Fruit fly (Drosophila melanogaster) whole organism, embryonic: ENCODE data around the gene CG43845.

Source experiments
- B-H1 ChIP-seq: fragments of 200-800 bp; sonication (Bioruptor generic); IDR thresholded peaks from 3 replicates; pipeline ENCODE4 v1.3.6; 2022; ENCODE audit warnings: missing biosample characterization, missing genetic modification characterization
- CG18262 ChIP-seq: fragments of 200-800 bp; optimal IDR thresholded peaks from 3 replicates; lab custom pipeline; 2019; ENCODE audit warnings: missing biosample characterization, mild to moderate bottlenecking, missing genetic modification characterization, moderate library complexity
- CG18599 ChIP-seq: fragments of 200-800 bp; sonication (Bioruptor generic); optimal IDR thresholded peaks from 3 replicates; lab custom pipeline; 2017; ENCODE audit warnings: missing biosample characterization, missing genetic modification characterization, mild to moderate bottlenecking, moderate library complexity, missing genetic modification reagents
- CG2129 ChIP-seq: fragments of 200-800 bp; sonication (Bioruptor generic); IDR thresholded peaks from 2 replicates; pipeline ENCODE4 v1.3.6; 2022; ENCODE audit warnings: missing biosample characterization, missing genetic modification characterization; ENCODE audit not compliant: partially characterized antibody
- CG2199 ChIP-seq: fragments of 200-800 bp; sonication (Bioruptor generic); IDR thresholded peaks from 3 replicates; pipeline ENCODE4 v1.3.6; 2022; ENCODE audit warnings: missing biosample characterization, missing genetic modification characterization
- CG31388 ChIP-seq: fragments of 200-800 bp; sonication (Bioruptor generic); optimal IDR thresholded peaks from 2 replicates; lab custom pipeline; 2016; ENCODE audit warnings: missing biosample characterization, missing genetic modification characterization
- CG34376 ChIP-seq: fragments of 200-800 bp; sonication (Bioruptor generic); optimal IDR thresholded peaks from 2 replicates; lab custom pipeline; 2018; ENCODE audit warnings: missing biosample characterization, mild to moderate bottlenecking, missing genetic modification characterization
- CG4707 ChIP-seq: fragments of 200-800 bp; sonication (Bioruptor generic); optimal IDR thresholded peaks from 2 replicates; lab custom pipeline; 2018; ENCODE audit warnings: missing biosample characterization, mild to moderate bottlenecking, missing genetic modification characterization, moderate library complexity
- CG5180 ChIP-seq: fragments of 200-800 bp; sonication (Bioruptor generic); optimal IDR thresholded peaks from 3 replicates; lab custom pipeline; 2017; ENCODE audit warnings: missing biosample characterization, missing genetic modification characterization, mild to moderate bottlenecking, moderate library complexity, missing genetic modification reagents
- CG6813 ChIP-seq: fragments of 200-800 bp; sonication (Bioruptor generic); optimal IDR thresholded peaks from 2 replicates; lab custom pipeline; 2017; ENCODE audit warnings: missing biosample characterization, missing genetic modification characterization, mild to moderate bottlenecking, moderate library complexity, missing genetic modification reagents
- CG7271 ChIP-seq: fragments of 200-800 bp; sonication (Bioruptor generic); optimal IDR thresholded peaks from 2 replicates; lab custom pipeline; 2018; ENCODE audit warnings: missing biosample characterization, mild to moderate bottlenecking, missing genetic modification characterization, moderate library complexity
- HLH3B ChIP-seq: fragments of 200-800 bp; sonication (Bioruptor generic); IDR thresholded peaks from 2 replicates; pipeline ENCODE4 v1.3.6; 2022; ENCODE audit warnings: missing biosample characterization, missing genetic modification characterization
- HmgD ChIP-seq: fragments of 200-800 bp; sonication (Bioruptor generic); optimal IDR thresholded peaks from 3 replicates; lab custom pipeline; 2016; ENCODE audit warnings: missing biosample characterization, missing genetic modification characterization
- Hr51 ChIP-seq, 2 experiments: fragments of 200-800 bp; sonication (Bioruptor generic); optimal IDR thresholded peaks; 2 replicates in 1 of 2; 3 replicates in 1 of 2; lab custom pipeline; 2016 to 2018; ENCODE audit warnings: missing biosample characterization in 2 of 2, missing genetic modification characterization in 2 of 2, mild to moderate bottlenecking in 1 of 2, moderate library complexity in 1 of 2
- Jarid2 ChIP-seq: fragments of 200-800 bp; sonication (Bioruptor generic); optimal IDR thresholded peaks from 3 replicates; lab custom pipeline; 2017; ENCODE audit warnings: mild to moderate bottlenecking, missing biosample characterization, missing genetic modification reagents, missing genetic modification characterization
- Lim3 ChIP-seq: fragments of 200-800 bp; sonication (Bioruptor generic); IDR thresholded peaks from 2 replicates; pipeline ENCODE4 v1.3.6; 2022; ENCODE audit warnings: missing biosample characterization, missing genetic modification characterization
- Meics ChIP-seq: fragments of 200-800 bp; sonication (Bioruptor generic); optimal IDR thresholded peaks from 2 replicates; lab custom pipeline; 2017; ENCODE audit warnings: missing biosample characterization, mild to moderate bottlenecking, missing genetic modification characterization
- NFAT ChIP-seq: fragments of 200-800 bp; sonication (Bioruptor generic); IDR thresholded peaks from 2 replicates; pipeline ENCODE4 v1.3.6; 2022; ENCODE audit warnings: missing biosample characterization, missing genetic modification characterization
- Nf-YA ChIP-seq: fragments of 200-800 bp; sonication (Bioruptor generic); IDR thresholded peaks from 2 replicates; pipeline ENCODE4 v1.3.6; 2022; ENCODE audit warnings: missing biosample characterization, missing genetic modification characterization
- Nf-YB ChIP-seq: fragments of 200-800 bp; sonication (Bioruptor generic); optimal IDR thresholded peaks from 3 replicates; lab custom pipeline; 2019; ENCODE audit warnings: missing biosample characterization, mild to moderate bottlenecking, missing genetic modification characterization, moderate library complexity
- Sry-β ChIP-seq: fragments of 200-800 bp; sonication (Bioruptor generic); optimal IDR thresholded peaks from 2 replicates; lab custom pipeline; 2018; ENCODE audit warnings: missing biosample characterization, mild to moderate bottlenecking, missing genetic modification characterization, moderate library complexity
- Trl ChIP-seq, 3 experiments: fragments of >200 bp in 2 of 3; fragments of 200-800 bp in 1 of 3; sonication (Bioruptor generic) in 1 of 3; optimal IDR thresholded peaks; 2 replicates in 1 of 3; 3 replicates in 2 of 3; lab custom pipeline; 2016 to 2017; ENCODE audit warnings: missing biosample characterization in 1 of 3, missing genetic modification characterization in 1 of 3
- ara ChIP-seq: fragments of 200-800 bp; sonication (Bioruptor generic); IDR thresholded peaks from 2 replicates; pipeline ENCODE4 v1.3.6; 2022; ENCODE audit warnings: missing biosample characterization, missing genetic modification characterization
- az2 ChIP-seq: fragments of 200-800 bp; sonication (Bioruptor generic); optimal IDR thresholded peaks from 3 replicates; lab custom pipeline; 2016; ENCODE audit warnings: missing biosample characterization, missing genetic modification characterization
- bab2 ChIP-seq: fragments of 200-800 bp; sonication (Bioruptor generic); optimal IDR thresholded peaks from 2 replicates; lab custom pipeline; 2016; ENCODE audit warnings: missing biosample characterization, missing genetic modification characterization
- bbx ChIP-seq: fragments of 200-800 bp; sonication (Bioruptor generic); IDR thresholded peaks from 2 replicates; pipeline ENCODE4 v1.3.6; 2022; ENCODE audit warnings: missing biosample characterization, missing genetic modification characterization; ENCODE audit not compliant: partially characterized antibody
- btn ChIP-seq: fragments of 200-800 bp; sonication (Bioruptor generic); optimal IDR thresholded peaks from 2 replicates; lab custom pipeline; 2016; ENCODE audit warnings: missing biosample characterization, missing genetic modification characterization
- cas ChIP-seq: fragments of 200-800 bp; sonication (Bioruptor generic); IDR thresholded peaks from 2 replicates; pipeline ENCODE4 v1.3.6; 2022; ENCODE audit warnings: missing biosample characterization, missing genetic modification characterization
- corto ChIP-seq: fragments of 200-800 bp; sonication (Bioruptor generic); optimal IDR thresholded peaks from 2 replicates; lab custom pipeline; 2016; ENCODE audit warnings: missing biosample characterization, mild to moderate bottlenecking, missing genetic modification characterization, moderate library complexity
- danr ChIP-seq: fragments of 200-800 bp; sonication (Bioruptor generic); IDR thresholded peaks from 2 replicates; pipeline ENCODE4 v1.3.6; 2022; ENCODE audit warnings: missing biosample characterization, missing genetic modification characterization
- dati ChIP-seq: fragments of 200-800 bp; sonication (Bioruptor generic); IDR thresholded peaks from 2 replicates; pipeline ENCODE4 v1.3.6; 2022; ENCODE audit warnings: missing biosample characterization, missing genetic modification characterization
- ewg ChIP-seq: fragments of 200-800 bp; sonication (Bioruptor generic); optimal IDR thresholded peaks from 3 replicates; lab custom pipeline; 2017; ENCODE audit warnings: mild to moderate bottlenecking, missing biosample characterization, missing genetic modification reagents, missing genetic modification characterization
- gcm ChIP-seq: fragments of 200-800 bp; sonication (Bioruptor generic); optimal IDR thresholded peaks from 2 replicates; lab custom pipeline; 2019; ENCODE audit warnings: missing biosample characterization, mild to moderate bottlenecking, missing genetic modification characterization, moderate library complexity
- grn ChIP-seq: fragments of 200-800 bp; sonication (Bioruptor generic); optimal IDR thresholded peaks from 3 replicates; lab custom pipeline; 2017; ENCODE audit warnings: missing biosample characterization, missing genetic modification characterization
- gsb-n ChIP-seq: fragments of 200-800 bp; sonication (Bioruptor generic); optimal IDR thresholded peaks from 3 replicates; lab custom pipeline; 2018; ENCODE audit warnings: missing biosample characterization, mild to moderate bottlenecking, missing genetic modification characterization
- ind ChIP-seq: fragments of 200-800 bp; sonication (Bioruptor generic); optimal IDR thresholded peaks from 3 replicates; lab custom pipeline; 2016; ENCODE audit warnings: missing biosample characterization, missing genetic modification characterization
- lilli ChIP-seq: fragments of 200-800 bp; sonication (Bioruptor generic); optimal IDR thresholded peaks from 3 replicates; lab custom pipeline; 2016; ENCODE audit warnings: missing biosample characterization, missing genetic modification characterization
- lov ChIP-seq, 2 experiments: fragments of 200-800 bp in 1 of 2; fragments of >200 bp in 1 of 2; sonication (Bioruptor generic) in 1 of 2; IDR thresholded peaks in 1 of 2; optimal IDR thresholded peaks in 1 of 2; 2 replicates in 1 of 2; 3 replicates in 1 of 2; pipeline versions ENCODE4 v1.3.6 to Lab custom; 2017 to 2022; ENCODE audit warnings: missing biosample characterization in 1 of 2, missing genetic modification characterization in 1 of 2
- mam ChIP-seq: fragments of 200-800 bp; sonication (Bioruptor generic); optimal IDR thresholded peaks from 3 replicates; lab custom pipeline; 2016; ENCODE audit warnings: missing biosample characterization, missing genetic modification characterization
- mirr ChIP-seq: fragments of 200-800 bp; sonication (Bioruptor generic); optimal IDR thresholded peaks from 3 replicates; lab custom pipeline; 2018; ENCODE audit warnings: missing biosample characterization, mild to moderate bottlenecking, missing genetic modification characterization
- pho ChIP-seq: fragments of 200-800 bp; sonication (Bioruptor generic); optimal IDR thresholded peaks from 2 replicates; lab custom pipeline; 2016; ENCODE audit warnings: missing biosample characterization, missing genetic modification characterization
- psq ChIP-seq: fragments of 200-800 bp; sonication (Bioruptor generic); optimal IDR thresholded peaks from 2 replicates; lab custom pipeline; 2017; ENCODE audit warnings: missing biosample characterization, missing genetic modification characterization
- row ChIP-seq: fragments of 200-800 bp; sonication (Bioruptor generic); IDR thresholded peaks from 3 replicates; pipeline ENCODE4 v1.3.6; 2022; ENCODE audit warnings: missing biosample characterization, missing genetic modification characterization
- sens-2 ChIP-seq: fragments of 200-800 bp; sonication (Bioruptor generic); IDR thresholded peaks from 2 replicates; pipeline ENCODE4 v1.3.6; 2022; ENCODE audit warnings: missing biosample characterization, missing genetic modification characterization
- shn ChIP-seq: fragments of 200-800 bp; sonication (Bioruptor generic); optimal IDR thresholded peaks from 3 replicates; lab custom pipeline; 2016; ENCODE audit warnings: missing biosample characterization, missing genetic modification characterization
- trem ChIP-seq: fragments of 200-800 bp; optimal IDR thresholded peaks from 3 replicates; lab custom pipeline; 2019; ENCODE audit warnings: missing biosample characterization, mild to moderate bottlenecking, missing genetic modification characterization, moderate library complexity
- tup ChIP-seq: fragments of 200-800 bp; sonication (Bioruptor generic); optimal IDR thresholded peaks from 2 replicates; lab custom pipeline; 2016; ENCODE audit warnings: missing biosample characterization, mild to moderate bottlenecking, missing genetic modification characterization, moderate library complexity
- unpg ChIP-seq: fragments of 200-800 bp; sonication (Bioruptor generic); optimal IDR thresholded peaks from 3 replicates; lab custom pipeline; 2018; ENCODE audit warnings: missing biosample characterization, mild to moderate bottlenecking, missing genetic modification characterization, moderate library complexity
- vfl ChIP-seq: fragments of 200-800 bp; sonication (Bioruptor generic); optimal IDR thresholded peaks from 2 replicates; lab custom pipeline; 2016; ENCODE audit warnings: missing biosample characterization, missing genetic modification characterization
- wor ChIP-seq: fragments of 200-800 bp; sonication (Bioruptor generic); IDR thresholded peaks from 2 replicates; pipeline ENCODE4 v1.3.6; 2022; ENCODE audit warnings: missing biosample characterization, missing genetic modification characterization

CG43845 gene

dm6 chr3R:5474551-5474950, 48.4 kb downstream of the CG43845 start, which contains the start of the genes CG45100, HDAC3 and Hcs (continued):
- no peak for TF ChIP-seq CG18262 (tag; lab: Kevin White, UChicago)
- no peak for TF ChIP-seq wor
- peak; percentile 56; the same call in 1 of the 2 replicates for TF ChIP-seq NFAT
- no peak for TF ChIP-seq danr (GFP tag; lab: Robert Waterston, UW)
- no peak for TF ChIP-seq ara (GFP tag; lab: Robert Waterston, UW)
- TF ChIP-seq sens-2 = no peak
- TF ChIP-seq HLH3B (GFP tag; lab: Robert Waterston, UW) = no peak
- TF ChIP-seq CG31388 (GFP tag; lab: Kevin White, UChicago) = no peak
- peak; percentile 100 for TF ChIP-seq Sry-β
- TF ChIP-seq gcm (GFP tag; lab: Kevin White, UChicago) = no peak
- TF ChIP-seq Nf-YA (GFP tag; lab: Robert Waterston, UW) = no peak
- no peak for TF ChIP-seq gsb-n (tag; lab: Kevin White, UChicago)
- peak; percentile 75 for TF ChIP-seq bbx
- peak; percentile 74 for TF ChIP-seq lilli (GFP tag; lab: Kevin White, UChicago)
- peak; percentile 69 for TF ChIP-seq mam (GFP tag; lab: Kevin White, UChicago)
- no peak for TF ChIP-seq psq (GFP tag; lab: Kevin White, UChicago)
- no peak for TF ChIP-seq B-H1 (GFP tag; lab: Robert Waterston, UW)
- TF ChIP-seq CG18599 (GFP tag; lab: Kevin White, UChicago) = no peak
- no peak for TF ChIP-seq dati (GFP tag; lab: Robert Waterston, UW)
- peak; percentile 31 for TF ChIP-seq trem (tag; lab: Kevin White, UChicago)
- TF ChIP-seq CG6813 (GFP tag; lab: Kevin White, UChicago) = no peak
- peak in 1 of 2 experiments; percentile 55 for TF ChIP-seq Hr51 (GFP tag; optimal IDR thresholded peaks at IDR 0.05; lab: Kevin White, UChicago)
- no peak for TF ChIP-seq CG5180
- peak; percentile 24 for TF ChIP-seq HmgD (GFP tag; lab: Kevin White, UChicago)
- TF ChIP-seq Lim3 (GFP tag; lab: Robert Waterston, UW) = no peak
- TF ChIP-seq tup (GFP tag; lab: Kevin White, UChicago) = no peak
- TF ChIP-seq lov (optimal IDR thresholded peaks at IDR 0.05; lab: Kevin White, UChicago) = no peak
- no peak for TF ChIP-seq lov (GFP tag; IDR thresholded peaks at IDR 0.05; lab: Robert Waterston, UW)
- no peak for TF ChIP-seq cas (GFP tag; lab: Robert Waterston, UW)
- TF ChIP-seq Trl (optimal IDR thresholded peaks at IDR 0.05; lab: Kevin White, UChicago) = no peak
- TF ChIP-seq Trl (GFP tag; optimal IDR thresholded peaks at IDR 0.05; lab: Kevin White, UChicago) = peak; percentile 70
- TF ChIP-seq CG2129 = peak; percentile 85
- peak; percentile 50 for TF ChIP-seq ind (GFP tag; lab: Kevin White, UChicago)
- TF ChIP-seq grn (GFP tag; lab: Kevin White, UChicago) = no peak
- TF ChIP-seq Meics (GFP tag; lab: Kevin White, UChicago) = no peak
- peak; percentile 11 for TF ChIP-seq az2 (GFP tag; lab: Kevin White, UChicago)
- TF ChIP-seq Nf-YB (GFP tag; lab: Kevin White, UChicago) = no peak
- TF ChIP-seq bab2 (GFP tag; lab: Kevin White, UChicago) = peak; percentile 17
- TF ChIP-seq ewg = peak; percentile 71
- TF ChIP-seq row = peak; percentile 97
- no peak for TF ChIP-seq CG2199
- no peak for TF ChIP-seq mirr (GFP tag; lab: Kevin White, UChicago)
- no peak for TF ChIP-seq corto
- no peak for TF ChIP-seq CG4707 (GFP tag; lab: Kevin White, UChicago)
- TF ChIP-seq Jarid2 (GFP tag; lab: Kevin White, UChicago) = no peak
- TF ChIP-seq CG34376 = peak; percentile 59
- peak; percentile 61 for TF ChIP-seq vfl (GFP tag; lab: Kevin White, UChicago)
- TF ChIP-seq shn (GFP tag; lab: Kevin White, UChicago) = peak; percentile 68
- TF ChIP-seq unpg (GFP tag; lab: Kevin White, UChicago) = no peak
- no peak for TF ChIP-seq btn (GFP tag; lab: Kevin White, UChicago)
- peak; percentile 62 for TF ChIP-seq pho (GFP tag; lab: Kevin White, UChicago)
- TF ChIP-seq CG7271 (tag; lab: Kevin White, UChicago) = no peak
